Worm (Caenorhabditis elegans) whole organism, late embryonic: Measurements from ENCODE around the gene Y45F10C.4.

Source experiments
- C08G9.2 ChIP-seq: sonication (generic microtip); optimal IDR thresholded peaks from 2 replicates; lab custom pipeline; 2016; ENCODE audit warnings: mild to moderate bottlenecking, missing genetic modification characterization, moderate library complexity, missing compliant biosample characterization
- F13H6.1 ChIP-seq: sonication (generic microtip); optimal IDR thresholded peaks from 2 replicates; lab custom pipeline; 2016; ENCODE audit warnings: missing genetic modification characterization, missing compliant biosample characterization
- Y22D7AL.16 ChIP-seq: sonication (generic microtip); optimal IDR thresholded peaks from 2 replicates; lab custom pipeline; 2016; ENCODE audit warnings: missing genetic modification characterization, missing compliant biosample characterization
- ama-1 ChIP-seq: fragments of 150-350 bp; optimal IDR thresholded peaks from 2 replicates; lab custom pipeline; 2014
- ceh-18 ChIP-seq: sonication (generic microtip); optimal IDR thresholded peaks from 2 replicates; lab custom pipeline; 2016; ENCODE audit warnings: missing genetic modification characterization, missing compliant biosample characterization
- ceh-2 ChIP-seq: sonication (generic microtip); optimal IDR thresholded peaks from 2 replicates; lab custom pipeline; 2016; ENCODE audit warnings: missing genotype, missing genetic modification characterization, missing compliant biosample characterization
- ceh-22 ChIP-seq: sonication (generic microtip); optimal IDR thresholded peaks from 2 replicates; lab custom pipeline; 2017; ENCODE audit warnings: missing biosample characterization, missing genetic modification characterization
- ceh-30 ChIP-seq: fragments of 150-350 bp; optimal IDR thresholded peaks from 2 replicates; lab custom pipeline; 2014; ENCODE audit warnings: missing biosample characterization, missing genetic modification characterization
- ceh-34 ChIP-seq: sonication (generic microtip); optimal IDR thresholded peaks from 2 replicates; lab custom pipeline; 2016; ENCODE audit warnings: mild to moderate bottlenecking, missing genetic modification characterization, missing compliant biosample characterization
- ceh-6 ChIP-seq: fragments of 200-800 bp; sonication (Bioruptor generic); optimal IDR thresholded peaks from 2 replicates; lab custom pipeline; 2018; ENCODE audit warnings: mild to moderate bottlenecking, missing genetic modification characterization, missing compliant biosample characterization
- eyg-1 ChIP-seq: sonication (generic microtip); optimal IDR thresholded peaks from 2 replicates; lab custom pipeline; 2016; ENCODE audit warnings: missing genotype, missing genetic modification characterization, missing compliant biosample characterization
- fax-1 ChIP-seq: sonication (generic microtip); optimal IDR thresholded peaks from 2 replicates; lab custom pipeline; 2016; ENCODE audit warnings: missing genotype, missing genetic modification characterization, missing compliant biosample characterization
- fkh-6 ChIP-seq: sonication (generic microtip); optimal IDR thresholded peaks from 2 replicates; lab custom pipeline; 2016; ENCODE audit warnings: missing genetic modification characterization, missing compliant biosample characterization
- lin-11 ChIP-seq: fragments of 200-800 bp; sonication (Bioruptor generic); optimal IDR thresholded peaks from 2 replicates; lab custom pipeline; 2018; ENCODE audit warnings: mild to moderate bottlenecking, missing genetic modification characterization, missing compliant biosample characterization
- madf-2 ChIP-seq: sonication (generic microtip); optimal IDR thresholded peaks from 2 replicates; lab custom pipeline; 2017; ENCODE audit warnings: missing genetic modification characterization, missing compliant biosample characterization
- nhr-232 ChIP-seq: sonication (generic microtip); optimal IDR thresholded peaks from 2 replicates; lab custom pipeline; 2016; ENCODE audit warnings: missing genetic modification characterization, missing compliant biosample characterization
- npax-4 ChIP-seq: sonication (generic microtip); optimal IDR thresholded peaks from 2 replicates; lab custom pipeline; 2016; ENCODE audit warnings: missing genetic modification characterization, missing compliant biosample characterization
- pag-3 ChIP-seq: sonication (generic microtip); optimal IDR thresholded peaks from 2 replicates; lab custom pipeline; 2016; ENCODE audit warnings: missing compliant biosample characterization, missing genetic modification characterization, borderline replicate concordance
- pax-1 ChIP-seq: fragments of 150-350 bp; optimal IDR thresholded peaks from 2 replicates; lab custom pipeline; 2014; ENCODE audit warnings: missing biosample characterization, missing genetic modification characterization
- pha-2 ChIP-seq: sonication (generic microtip); optimal IDR thresholded peaks from 2 replicates; lab custom pipeline; 2017; ENCODE audit warnings: mild to moderate bottlenecking, missing genetic modification characterization, missing compliant biosample characterization
- pqm-1 ChIP-seq: sonication (generic microtip); optimal IDR thresholded peaks from 2 replicates; lab custom pipeline; 2016; ENCODE audit warnings: missing genetic modification characterization, missing compliant biosample characterization
- pros-1 ChIP-seq: fragments of 150-350 bp; optimal IDR thresholded peaks from 2 replicates; lab custom pipeline; 2014; ENCODE audit warnings: missing biosample characterization, missing genetic modification reagents, missing genetic modification characterization
- rnt-1 ChIP-seq: sonication (generic microtip); optimal IDR thresholded peaks from 2 replicates; lab custom pipeline; 2016; ENCODE audit warnings: missing genetic modification characterization, missing compliant biosample characterization
- sox-2 ChIP-seq: fragments of 200-800 bp; sonication (Bioruptor generic); IDR thresholded peaks from 2 replicates; pipeline ENCODE4 v1.3.6; 2022; ENCODE audit warnings: missing genetic modification reagents, missing genetic modification characterization, missing compliant biosample characterization
- sox-4 ChIP-seq: sonication (generic microtip); optimal IDR thresholded peaks from 2 replicates; lab custom pipeline; 2017; ENCODE audit warnings: mild to moderate bottlenecking, missing genetic modification characterization, inconsistent platforms, missing compliant biosample characterization

The Y45F10C.4 gene

DNA sequence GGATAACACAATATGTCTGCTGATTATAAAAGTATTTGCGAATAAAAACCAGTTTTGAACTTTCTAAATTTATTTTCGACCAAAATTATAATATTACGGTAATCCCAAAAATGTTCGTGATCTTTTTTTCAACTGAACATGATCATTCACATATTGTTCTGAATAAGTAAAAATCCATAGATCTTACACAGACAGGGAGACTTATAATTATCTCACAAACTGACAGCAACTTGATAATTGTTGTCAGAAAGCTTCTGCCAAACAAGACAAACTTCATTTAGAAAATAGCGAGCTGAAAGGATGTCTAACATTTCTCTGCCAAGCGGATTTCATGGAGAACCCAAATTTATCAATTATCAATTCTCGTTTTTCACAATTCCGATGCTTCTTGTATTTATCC is 37.5 kb downstream of the Y45F10C.4 start, which contains the start of gene sru-21:
Gene sru-21, plus strand, starts transcription at position 301 of the 400 bp plus-strand sequence.
- TF ChIP-seq lin-11 (tag; lab: Kevin White, UChicago): no peak
- no peak for TF ChIP-seq C08G9.2 (tag; lab: Kevin White, UChicago)
- TF ChIP-seq ceh-30 (tag; lab: Kevin White, UChicago): no peak
- no peak for TF ChIP-seq ceh-22
- TF ChIP-seq npax-4 (tag; lab: Kevin White, UChicago): no peak
- no peak for TF ChIP-seq ceh-34 (tag; lab: Kevin White, UChicago)
- no peak for TF ChIP-seq fkh-6 (tag; lab: Kevin White, UChicago)
- TF ChIP-seq sox-2 (GFP tag; lab: Robert Waterston, UW): no peak
- no peak for TF ChIP-seq sox-4
- no peak for TF ChIP-seq ceh-2 (tag; lab: Kevin White, UChicago)
- TF ChIP-seq pax-1 (tag; lab: Kevin White, UChicago): no peak
- no peak for TF ChIP-seq pros-1
- TF ChIP-seq Y22D7AL.16 (tag; lab: Kevin White, UChicago): no peak
- no peak for TF ChIP-seq eyg-1 (tag; lab: Kevin White, UChicago)
- TF ChIP-seq madf-2 (tag; lab: Kevin White, UChicago): no peak
- no peak for TF ChIP-seq ama-1
- TF ChIP-seq ceh-6: no peak
- no peak for TF ChIP-seq F13H6.1 (tag; lab: Kevin White, UChicago)
- TF ChIP-seq fax-1 (tag; lab: Kevin White, UChicago): no peak
- TF ChIP-seq, all 69 proteins: peak for 0

DNA sequence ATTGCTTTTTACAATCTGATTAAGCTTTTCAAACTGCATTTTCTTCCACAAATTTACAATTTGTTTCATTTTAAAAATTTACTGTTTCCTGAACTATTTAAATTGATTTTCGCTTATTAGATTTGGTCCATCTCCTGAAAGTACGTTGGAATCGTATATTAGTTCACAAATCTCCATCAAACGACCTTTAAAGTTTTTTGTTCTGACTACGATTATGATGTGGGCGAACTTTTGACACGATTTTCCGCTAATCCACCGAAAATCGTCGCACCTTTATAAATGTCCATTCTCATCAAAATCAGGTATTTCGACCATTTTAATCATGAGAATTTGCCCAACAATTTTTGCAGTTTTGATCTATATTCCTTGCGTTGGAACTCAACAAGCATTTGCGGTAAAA is 40.5 kb downstream of the Y45F10C.4 start, which contains the start of gene C08F11.1:
Gene C08F11.1, plus strand, starts transcription at position 301 of the 400 bp plus-strand sequence.
- no peak for TF ChIP-seq ceh-18 (tag; lab: Kevin White, UChicago)

DNA sequence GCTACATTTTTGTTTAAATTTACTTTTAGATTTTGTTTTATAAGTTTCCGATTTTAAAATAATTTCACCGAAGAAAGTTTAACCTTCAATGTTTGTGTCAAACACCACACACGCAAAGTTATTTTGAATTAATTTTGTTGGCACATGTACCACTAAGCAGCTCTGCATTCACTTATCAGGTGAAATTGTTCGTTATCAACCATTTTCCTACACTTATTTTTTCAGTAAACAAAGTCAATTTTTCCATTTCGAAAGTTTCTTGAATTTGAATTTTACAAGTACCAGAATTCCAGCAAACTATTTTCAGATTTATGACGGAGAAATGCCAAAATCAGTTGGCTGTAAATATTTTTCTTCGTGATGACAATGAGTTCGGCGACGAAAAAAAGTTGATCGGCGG is 44.8 kb downstream of the Y45F10C.4 start, which contains the start of gene C08F11.3:
Gene C08F11.3, plus strand, starts transcription at position 301 of the 400 bp plus-strand sequence.
- TF ChIP-seq Y22D7AL.16 (tag; lab: Kevin White, UChicago): no peak
- no peak for TF ChIP-seq ama-1
- TF ChIP-seq pha-2: no peak
- no peak for TF ChIP-seq nhr-232
- no peak for TF ChIP-seq pag-3 (tag; lab: Kevin White, UChicago)
- no peak for TF ChIP-seq rnt-1 (tag; lab: Kevin White, UChicago)
- TF ChIP-seq pqm-1 (tag; lab: Kevin White, UChicago): no peak
